Fruit fly (Drosophila melanogaster): ENCODE results near the gene Gs1.

The Gs1 gene

dm6 chr2L:128977-129941, 2.6 kb upstream of the Gs1 start (continued):
- TF ChIP-seq Side (GFP tag; optimal IDR thresholded peaks at IDR 0.05) (peak; percentile 46), odd (GFP tag; optimal IDR thresholded peaks at IDR 0.05) (peak; percentile 21), cg (GFP tag; optimal IDR thresholded peaks at IDR 0.05) (peak; percentile 21), mld (GFP tag; IDR thresholded peaks at IDR 0.05; ENCODE audit: partially characterized antibody) (peak; percentile 62; the same call in 2 of the 3 replicates), klu (GFP tag; IDR thresholded peaks at IDR 0.05) (0 out of 2 replicates have a peak, but pooled peaks have one; percentile 10), CG2116 (GFP tag; optimal IDR thresholded peaks at IDR 0.05) (no peak), GATAe (GFP tag; conservative IDR thresholded peaks at IDR 0.05) (no peak; the same call in 1 of the 2 replicates), CG7745 (tag; optimal IDR thresholded peaks at IDR 0.05) (no peak), insv (GFP tag; optimal IDR thresholded peaks at IDR 0.05) (peak in 1 of 2 experiments; percentile 8), aop (GFP tag; IDR thresholded peaks at IDR 0.05) (peak; percentile 56; the same call in 1 of the 2 replicates), CG3995 (GFP tag; optimal IDR thresholded peaks at IDR 0.05) (no peak), Neu2 (GFP tag; optimal IDR thresholded peaks at IDR 0.05; ENCODE audit: borderline replicate concordance) (no peak), CG7556 (GFP tag; optimal IDR thresholded peaks at IDR 0.05) (peak; percentile 1), CG12155 (GFP tag; optimal IDR thresholded peaks at IDR 0.05) (peak; percentile 34), CG16779 (GFP tag; IDR thresholded peaks at IDR 0.05) (0 out of 2 replicates have a peak, but pooled peaks have one; percentile 52), CG18476 (GFP tag; optimal IDR thresholded peaks at IDR 0.05) (no peak), Xbp1 (GFP tag; optimal IDR thresholded peaks at IDR 0.05) (no peak), stwl (tag; optimal IDR thresholded peaks at IDR 0.05) (peak; percentile 36), NC2β (GFP tag; optimal IDR thresholded peaks at IDR 0.05) (peak; percentile 47), ab (GFP tag; optimal IDR thresholded peaks at IDR 0.05) (no peak), CG10321 (GFP tag; IDR thresholded peaks at IDR 0.05) (peak; percentile 97), CG9727 (GFP tag; optimal IDR thresholded peaks at IDR 0.05) (no peak), ash1 (GFP tag; optimal IDR thresholded peaks at IDR 0.05) (peak; percentile 33), br (optimal IDR thresholded peaks at IDR 0.05) (no peak), CG17359 (tag; optimal IDR thresholded peaks at IDR 0.05) (peak; percentile 49), CG10654 (GFP tag; optimal IDR thresholded peaks at IDR 0.05) (no peak), Med (GFP tag) (peak; percentile 96), CG9609 (GFP tag; optimal IDR thresholded peaks at IDR 0.05) (no peak), pan (optimal IDR thresholded peaks at IDR 0.05) (no peak), pan (GFP tag; optimal IDR thresholded peaks at IDR 0.05 in 1 of 2, IDR thresholded peaks at IDR 0.05 in 1 of 2) (peak in 1 of 2 experiments; percentile 72), wdn (GFP tag; IDR thresholded peaks at IDR 0.05) (no peak), Max (GFP tag; optimal IDR thresholded peaks at IDR 0.05) (peak; percentile 30), Oli (tag; optimal IDR thresholded peaks at IDR 0.05) (no peak), lab (GFP tag; optimal IDR thresholded peaks at IDR 0.05) (peak; percentile 82), nmo (GFP tag; optimal IDR thresholded peaks at IDR 0.05) (peak; percentile 4), ase (GFP tag; IDR thresholded peaks at IDR 0.05) (no peak), Dfd (GFP tag; optimal IDR thresholded peaks at IDR 0.05) (no peak), Atf6 (GFP tag; IDR thresholded peaks at IDR 0.05) (peak; percentile 67), Nf-YA (GFP tag; IDR thresholded peaks at IDR 0.05) (no peak), Adf1 (GFP tag; IDR thresholded peaks at IDR 0.05) (peak; percentile 67), CG11504 (tag; optimal IDR thresholded peaks at IDR 0.05) (no peak), p53 (GFP tag; optimal IDR thresholded peaks at IDR 0.05) (no peak), Ets65A (GFP tag) (no peak), CG9817 (tag; optimal IDR thresholded peaks at IDR 0.05) (no peak), bab2 (GFP tag; optimal IDR thresholded peaks at IDR 0.05) (no peak), CG32767 (GFP tag; IDR thresholded peaks at IDR 0.05) (peak; percentile 66), cwo (GFP tag; optimal IDR thresholded peaks at IDR 0.05) (no peak), tin (GFP tag; optimal IDR thresholded peaks at IDR 0.05) (no peak), CG6683 (GFP tag; optimal IDR thresholded peaks at IDR 0.05) (no peak)

Data from whole organism, embryonic.